Fruit fly (Drosophila melanogaster) whole organism, embryonic: ENCODE results near the gene RabGGTa.
A peak's percentile ranks its signal among the peaks of the same experiment; 100 is the strongest.

Experiments
- Awh ChIP-seq: fragments of 200-800 bp; sonication (Bioruptor generic); IDR thresholded peaks from 2 replicates; pipeline ENCODE4, ENCODE4 v1.3.6; 2022; ENCODE audit warnings: missing biosample characterization, missing genetic modification characterization
- BEAF-32 ChIP-seq: fragments of 200-800 bp; sonication (Bioruptor generic); optimal IDR thresholded peaks from 3 replicates; lab custom pipeline; 2017; ENCODE audit warnings: missing biosample characterization, missing genetic modification characterization, mild to moderate bottlenecking, moderate library complexity, missing genetic modification reagents
- Bdp1 ChIP-seq: fragments of 200-800 bp; sonication (Bioruptor generic); optimal IDR thresholded peaks from 3 replicates; lab custom pipeline; 2016; ENCODE audit warnings: missing biosample characterization, missing genetic modification characterization
- BtbVII ChIP-seq: fragments of 200-800 bp; sonication (Bioruptor generic); optimal IDR thresholded peaks from 3 replicates; lab custom pipeline; 2017; ENCODE audit warnings: missing biosample characterization, mild to moderate bottlenecking, missing genetic modification characterization
- CG1024 ChIP-seq: fragments of 200-800 bp; sonication (Bioruptor generic); IDR thresholded peaks from 2 replicates; pipeline ENCODE4 v1.3.6; 2022; ENCODE audit warnings: missing biosample characterization, missing genetic modification characterization
- CG10366 ChIP-seq: fragments of 200-800 bp; sonication (Bioruptor generic); IDR thresholded peaks from 2 replicates; pipeline ENCODE4 v1.3.6; 2022; ENCODE audit warnings: missing biosample characterization, missing genetic modification characterization
- CG11085 ChIP-seq: fragments of 200-800 bp; sonication (Bioruptor generic); IDR thresholded peaks from 2 replicates; pipeline ENCODE4 v1.3.6; 2022; ENCODE audit warnings: missing biosample characterization, missing genetic modification characterization
- CG12219 ChIP-seq: fragments of 200-800 bp; sonication (Bioruptor generic); optimal IDR thresholded peaks from 3 replicates; lab custom pipeline; 2018; ENCODE audit warnings: missing biosample characterization, mild to moderate bottlenecking, missing genetic modification characterization
- CG14441 ChIP-seq: fragments of 200-800 bp; sonication (Bioruptor generic); IDR thresholded peaks from 2 replicates; pipeline ENCODE4 v1.3.6; 2022; ENCODE audit warnings: missing biosample characterization, missing genetic modification characterization
- CG15269 ChIP-seq: fragments of 200-800 bp; sonication (Bioruptor generic); optimal IDR thresholded peaks from 2 replicates; lab custom pipeline; 2018; ENCODE audit warnings: missing biosample characterization, mild to moderate bottlenecking, missing genetic modification characterization, moderate library complexity
- CG15479 ChIP-seq: fragments of 200-800 bp; sonication (Bioruptor generic); optimal IDR thresholded peaks from 3 replicates; lab custom pipeline; 2019; ENCODE audit warnings: missing biosample characterization, mild to moderate bottlenecking, missing genetic modification characterization, moderate library complexity
- CG15696 ChIP-seq: fragments of 200-800 bp; sonication (Bioruptor generic); optimal IDR thresholded peaks from 2 replicates; lab custom pipeline; 2019; ENCODE audit warnings: missing biosample characterization, mild to moderate bottlenecking, missing genetic modification characterization, moderate library complexity
- CG17568 ChIP-seq: fragments of 200-800 bp; sonication (Bioruptor generic); optimal IDR thresholded peaks from 2 replicates; lab custom pipeline; 2018; ENCODE audit warnings: missing biosample characterization, mild to moderate bottlenecking, missing genetic modification characterization, moderate library complexity
- CG1792 ChIP-seq: fragments of 200-800 bp; sonication (Bioruptor generic); optimal IDR thresholded peaks from 2 replicates; lab custom pipeline; 2016; ENCODE audit warnings: missing biosample characterization, missing genetic modification characterization
- CG34376 ChIP-seq: fragments of 200-800 bp; sonication (Bioruptor generic); optimal IDR thresholded peaks from 2 replicates; lab custom pipeline; 2018; ENCODE audit warnings: missing biosample characterization, mild to moderate bottlenecking, missing genetic modification characterization
- CG4360 ChIP-seq: fragments of 200-800 bp; sonication (Bioruptor generic); IDR thresholded peaks from 2 replicates; pipeline ENCODE4 v1.3.6; 2022; ENCODE audit warnings: missing biosample characterization, missing genetic modification characterization
- CG6765 ChIP-seq: fragments of 200-800 bp; sonication (Bioruptor generic); optimal IDR thresholded peaks from 3 replicates; lab custom pipeline; 2017; ENCODE audit warnings: missing biosample characterization, mild to moderate bottlenecking, missing genetic modification characterization
- CG7786 ChIP-seq: fragments of 200-800 bp; sonication (Bioruptor generic); optimal IDR thresholded peaks from 2 replicates; lab custom pipeline; 2016; ENCODE audit warnings: missing biosample characterization, missing genetic modification characterization
- CG9876 ChIP-seq: fragments of 200-800 bp; sonication (Bioruptor generic); optimal IDR thresholded peaks from 2 replicates; lab custom pipeline; 2016; ENCODE audit warnings: missing biosample characterization, missing genetic modification characterization
- Chrac-16 ChIP-seq: fragments of 200-800 bp; sonication (Bioruptor generic); optimal IDR thresholded peaks from 3 replicates; lab custom pipeline; 2016; ENCODE audit warnings: missing biosample characterization, missing genetic modification characterization
- D19A ChIP-seq: fragments of 200-800 bp; optimal IDR thresholded peaks from 3 replicates; lab custom pipeline; 2019; ENCODE audit warnings: missing biosample characterization, mild to moderate bottlenecking, missing genetic modification characterization, moderate library complexity
- D19B ChIP-seq: fragments of 200-800 bp; sonication (Bioruptor generic); optimal IDR thresholded peaks from 2 replicates; lab custom pipeline; 2017; ENCODE audit warnings: missing biosample characterization, mild to moderate bottlenecking, missing genetic modification characterization
- Deaf1 ChIP-seq: fragments of 200-800 bp; optimal IDR thresholded peaks from 3 replicates; lab custom pipeline; 2019; ENCODE audit warnings: missing biosample characterization, mild to moderate bottlenecking, missing genetic modification characterization, moderate library complexity
- E2f2 ChIP-seq: fragments of 200-800 bp; sonication (Bioruptor generic); IDR thresholded peaks from 2 replicates; pipeline ENCODE4 v1.3.6; 2022; ENCODE audit warnings: missing biosample characterization, missing genetic modification characterization
- Elba2 ChIP-seq: fragments of 200-800 bp; sonication (Bioruptor generic); optimal IDR thresholded peaks from 3 replicates; lab custom pipeline; 2016; ENCODE audit warnings: missing biosample characterization, missing genetic modification characterization
- HLHmδ ChIP-seq: fragments of 200-800 bp; sonication (Bioruptor generic); optimal IDR thresholded peaks from 2 replicates; lab custom pipeline; 2018; ENCODE audit warnings: missing biosample characterization, mild to moderate bottlenecking, missing genetic modification characterization, moderate library complexity
- Hr51 ChIP-seq, 2 experiments: fragments of 200-800 bp; sonication (Bioruptor generic); optimal IDR thresholded peaks; 2 replicates in 1 of 2; 3 replicates in 1 of 2; lab custom pipeline; 2016 to 2018; ENCODE audit warnings: missing biosample characterization in 2 of 2, missing genetic modification characterization in 2 of 2, mild to moderate bottlenecking in 1 of 2, moderate library complexity in 1 of 2
- Nf-YB ChIP-seq: fragments of 200-800 bp; sonication (Bioruptor generic); optimal IDR thresholded peaks from 3 replicates; lab custom pipeline; 2019; ENCODE audit warnings: missing biosample characterization, mild to moderate bottlenecking, missing genetic modification characterization, moderate library complexity
- Ravus ChIP-seq: fragments of 200-800 bp; sonication (Bioruptor generic); IDR thresholded peaks from 2 replicates; pipeline ENCODE4 v1.3.6; 2022; ENCODE audit warnings: missing biosample characterization, missing genetic modification characterization
- Usf ChIP-seq: fragments of 200-800 bp; sonication (Bioruptor generic); optimal IDR thresholded peaks from 2 replicates; lab custom pipeline; 2017; ENCODE audit warnings: missing genotype, missing biosample characterization, missing genetic modification characterization
- ato ChIP-seq: fragments of 200-800 bp; sonication (Bioruptor generic); IDR thresholded peaks from 2 replicates; pipeline ENCODE4 v1.3.6; 2022; ENCODE audit warnings: missing biosample characterization, missing genetic modification characterization; ENCODE audit not compliant: partially characterized antibody
- cas ChIP-seq: fragments of 200-800 bp; sonication (Bioruptor generic); IDR thresholded peaks from 2 replicates; pipeline ENCODE4 v1.3.6; 2022; ENCODE audit warnings: missing biosample characterization, missing genetic modification characterization
- corto ChIP-seq: fragments of 200-800 bp; sonication (Bioruptor generic); optimal IDR thresholded peaks from 2 replicates; lab custom pipeline; 2016; ENCODE audit warnings: missing biosample characterization, mild to moderate bottlenecking, missing genetic modification characterization, moderate library complexity
- crol ChIP-seq: fragments of 200-800 bp; sonication (Bioruptor generic); IDR thresholded peaks from 2 replicates; pipeline ENCODE4 v1.3.6; 2022; ENCODE audit warnings: missing biosample characterization, missing genetic modification characterization
- danr ChIP-seq: fragments of 200-800 bp; sonication (Bioruptor generic); IDR thresholded peaks from 2 replicates; pipeline ENCODE4 v1.3.6; 2022; ENCODE audit warnings: missing biosample characterization, missing genetic modification characterization
- ems ChIP-seq: fragments of 200-800 bp; sonication (Bioruptor generic); optimal IDR thresholded peaks from 3 replicates; lab custom pipeline; 2016; ENCODE audit warnings: missing biosample characterization, missing genetic modification characterization
- eyg ChIP-seq: fragments of 200-800 bp; sonication (Bioruptor generic); optimal IDR thresholded peaks from 3 replicates; lab custom pipeline; 2016; ENCODE audit warnings: missing biosample characterization, missing genetic modification characterization
- fru ChIP-seq: fragments of >200 bp; optimal IDR thresholded peaks from 2 replicates; lab custom pipeline; 2017
- gcm2 ChIP-seq: fragments of 200-800 bp; sonication (Bioruptor generic); optimal IDR thresholded peaks from 2 replicates; lab custom pipeline; 2016; ENCODE audit warnings: missing biosample characterization, missing genetic modification characterization
- grau ChIP-seq: fragments of 200-800 bp; optimal IDR thresholded peaks from 3 replicates; lab custom pipeline; 2019; ENCODE audit warnings: missing biosample characterization, mild to moderate bottlenecking, missing genetic modification characterization, moderate library complexity
- ind ChIP-seq: fragments of 200-800 bp; sonication (Bioruptor generic); optimal IDR thresholded peaks from 3 replicates; lab custom pipeline; 2016; ENCODE audit warnings: missing biosample characterization, missing genetic modification characterization
- jing ChIP-seq: fragments of 200-800 bp; sonication (Bioruptor generic); optimal IDR thresholded peaks from 2 replicates; lab custom pipeline; 2018; ENCODE audit warnings: missing biosample characterization, mild to moderate bottlenecking, missing genetic modification characterization
- maf-S ChIP-seq: fragments of 200-800 bp; sonication (Bioruptor generic); optimal IDR thresholded peaks from 2 replicates; lab custom pipeline; 2016; ENCODE audit warnings: missing biosample characterization, missing genetic modification characterization
- nau ChIP-seq: fragments of 200-800 bp; sonication (Bioruptor generic); optimal IDR thresholded peaks from 3 replicates; lab custom pipeline; 2017; ENCODE audit warnings: missing biosample characterization, mild to moderate bottlenecking, missing genetic modification characterization, missing genetic modification reagents
- otp ChIP-seq: fragments of 200-800 bp; sonication (Bioruptor generic); IDR thresholded peaks from 3 replicates; pipeline ENCODE4, ENCODE4 v1.3.6; 2022; ENCODE audit warnings: missing biosample characterization, missing genetic modification characterization
- p53 ChIP-seq: fragments of 200-800 bp; sonication (Bioruptor generic); optimal IDR thresholded peaks from 2 replicates; lab custom pipeline; 2016; ENCODE audit warnings: missing biosample characterization, missing genetic modification characterization
- pnt ChIP-seq: fragments of 200-800 bp; sonication (Bioruptor generic); optimal IDR thresholded peaks from 3 replicates; lab custom pipeline; 2016; ENCODE audit warnings: missing biosample characterization, missing genetic modification characterization
- sisA ChIP-seq: fragments of 200-800 bp; sonication (Bioruptor generic); IDR thresholded peaks from 2 replicates; pipeline ENCODE4 v1.3.6; 2022; ENCODE audit warnings: missing biosample characterization, missing genetic modification characterization
- stwl ChIP-seq: fragments of 200-800 bp; sonication (Bioruptor generic); optimal IDR thresholded peaks from 3 replicates; lab custom pipeline; 2018; ENCODE audit warnings: missing biosample characterization, mild to moderate bottlenecking, missing genetic modification characterization, moderate library complexity
- twi ChIP-seq: fragments of 200-800 bp; optimal IDR thresholded peaks from 2 replicates; lab custom pipeline; 2019; ENCODE audit warnings: missing biosample characterization, mild to moderate bottlenecking, missing genetic modification characterization, moderate library complexity
- vvl ChIP-seq: fragments of 200-800 bp; sonication (Bioruptor generic); IDR thresholded peaks from 2 replicates; pipeline ENCODE4 v1.3.6; 2022; ENCODE audit warnings: missing biosample characterization, missing genetic modification characterization
- wor ChIP-seq: fragments of 200-800 bp; sonication (Bioruptor generic); IDR thresholded peaks from 2 replicates; pipeline ENCODE4 v1.3.6; 2022; ENCODE audit warnings: missing biosample characterization, missing genetic modification characterization

The RabGGTa gene

dm6 chr3R:5108034-5108433, 19.9 kb upstream of the RabGGTa start (continued):
- TF ChIP-seq CG11085 (GFP tag; lab: Robert Waterston, UW) (peak; percentile 36; the same call in 1 of the 2 replicates), CG1792 (peak; percentile 86), Awh (GFP tag; lab: Robert Waterston, UW) (peak; percentile 85), pnt (GFP tag; lab: Kevin White, UChicago) (peak; percentile 66), CG12219 (GFP tag; lab: Kevin White, UChicago) (peak; percentile 85), jing (GFP tag; lab: Kevin White, UChicago) (peak; percentile 17), CG10366 (GFP tag; lab: Robert Waterston, UW) (peak; percentile 25; the same call in 1 of the 2 replicates), Nf-YB (peak; percentile 79), ato (GFP tag; lab: Robert Waterston, UW) (no peak), BEAF-32 (no peak), ems (GFP tag; lab: Kevin White, UChicago) (peak; percentile 61), E2f2 (GFP tag; lab: Robert Waterston, UW) (peak; percentile 60), grau (peak; percentile 78), maf-S (GFP tag; lab: Kevin White, UChicago) (peak; percentile 75), otp (GFP tag; lab: Robert Waterston, UW) (peak; percentile 87), CG4360 (GFP tag; lab: Robert Waterston, UW) (peak; percentile 58), wor (no peak), Usf (GFP tag; lab: Kevin White, UChicago) (peak; percentile 34), CG6765 (GFP tag; lab: Kevin White, UChicago) (peak; percentile 85), BtbVII (peak; percentile 93), Chrac-16 (GFP tag; lab: Kevin White, UChicago) (no peak), crol (GFP tag; lab: Robert Waterston, UW) (no peak), CG14441 (no peak; the same call in 1 of the 2 replicates), CG34376 (GFP tag; lab: Kevin White, UChicago) (peak; percentile 79), D19A (tag; lab: Kevin White, UChicago) (peak; percentile 75), CG9876 (GFP tag; lab: Kevin White, UChicago) (peak; percentile 53), corto (GFP tag; lab: Kevin White, UChicago) (no peak), CG15479 (GFP tag; lab: Kevin White, UChicago) (peak; percentile 63), stwl (peak; percentile 59), Elba2 (GFP tag; lab: Kevin White, UChicago) (no peak), D19B (GFP tag; lab: Kevin White, UChicago) (peak; percentile 66), Hr51 (GFP tag; optimal IDR thresholded peaks at IDR 0.05; lab: Kevin White, UChicago) (peak; percentile 33 to 85), sisA (GFP tag; lab: Robert Waterston, UW) (no peak), vvl (GFP tag; lab: Robert Waterston, UW) (peak; percentile 79), eyg (GFP tag; lab: Kevin White, UChicago) (peak; percentile 86), danr (GFP tag; lab: Robert Waterston, UW) (no peak), Ravus (GFP tag; lab: Robert Waterston, UW) (no peak), CG17568 (GFP tag; lab: Kevin White, UChicago) (peak; percentile 96), twi (peak; percentile 81), CG1024 (GFP tag; lab: Robert Waterston, UW) (peak; percentile 36; the same call in 1 of the 2 replicates), CG7786 (GFP tag; lab: Kevin White, UChicago) (peak; percentile 73), Bdp1 (GFP tag; lab: Kevin White, UChicago) (peak; percentile 81), CG15269 (tag; lab: Kevin White, UChicago) (peak; percentile 76), gcm2 (GFP tag; lab: Kevin White, UChicago) (peak; percentile 79), p53 (GFP tag; lab: Kevin White, UChicago) (peak; percentile 85), ind (peak; percentile 27), Deaf1 (peak; percentile 52), cas (GFP tag; lab: Robert Waterston, UW) (peak; percentile 27; the same call in 1 of the 2 replicates), fru (lab: Kevin White, UChicago) (no peak), HLHmδ (GFP tag; lab: Kevin White, UChicago) (peak; percentile 48), CG15696 (tag; lab: Kevin White, UChicago) (peak; percentile 95), nau (peak; percentile 93)
